Fruit fly (Drosophila melanogaster) whole organism, pupa: ENCODE measurements around the gene CG32633.

Experiments used
- CG4496 ChIP-seq: fragments of 200-800 bp; sonication (Bioruptor generic); IDR thresholded peaks from 3 replicates; pipeline ENCODE4 v1.3.6; 2022; ENCODE audit warnings: missing biosample characterization, missing genetic modification characterization
- CG8301 ChIP-seq: fragments of 200-800 bp; sonication (Bioruptor generic); optimal IDR thresholded peaks from 2 replicates; lab custom pipeline; 2018; ENCODE audit warnings: missing biosample characterization, mild to moderate bottlenecking, missing genetic modification characterization
- CG9948 ChIP-seq: fragments of 200-800 bp; sonication (Bioruptor generic); optimal IDR thresholded peaks from 2 replicates; lab custom pipeline; 2018; ENCODE audit warnings: missing biosample characterization, mild to moderate bottlenecking, missing genetic modification characterization, moderate library complexity
- Pif1A ChIP-seq: fragments of 200-800 bp; sonication (Bioruptor generic); optimal IDR thresholded peaks from 3 replicates; lab custom pipeline; 2016; ENCODE audit warnings: missing biosample characterization, missing genetic modification characterization
- Pif1B ChIP-seq: fragments of 200-800 bp; sonication (Bioruptor generic); optimal IDR thresholded peaks from 3 replicates; lab custom pipeline; 2016; ENCODE audit warnings: missing biosample characterization, missing genetic modification characterization
- fd96Ca ChIP-seq: fragments of 200-800 bp; sonication (Bioruptor generic); IDR thresholded peaks from 3 replicates; pipeline ENCODE4 v1.3.6; 2022; ENCODE audit warnings: missing biosample characterization, missing genetic modification characterization
- gl ChIP-seq: fragments of 200-800 bp; sonication (Bioruptor generic); optimal IDR thresholded peaks from 2 replicates; lab custom pipeline; 2018; ENCODE audit warnings: missing biosample characterization, mild to moderate bottlenecking, missing genetic modification characterization

- TF ChIP-seq fd96Ca (GFP tag; lab: Robert Waterston, UW) (no peak), CG8301 (no peak), gl (no peak), Pif1A (GFP tag; lab: Kevin White, UChicago) (no peak), CG9948 (tag; lab: Kevin White, UChicago) (no peak), Pif1B (GFP tag; lab: Kevin White, UChicago) (no peak), CG4496 (GFP tag; lab: Robert Waterston, UW) (no peak)
These were observed 32.2 kb downstream of the CG32633 start for dm6 chrX:13593667-13594066.
